Fruit fly (Drosophila melanogaster) whole organism, embryonic: ENCODE results near the gene CG15572.

Source experiments
- ATbp ChIP-seq: fragments of 200-800 bp; sonication (Bioruptor generic); optimal IDR thresholded peaks from 2 replicates; lab custom pipeline; 2017; ENCODE audit warnings: missing biosample characterization, mild to moderate bottlenecking, missing genetic modification characterization, missing genetic modification reagents
- Ada2b ChIP-seq: fragments of 200-800 bp; sonication (Bioruptor generic); IDR thresholded peaks from 2 replicates; pipeline ENCODE4 v1.3.6; 2022; ENCODE audit warnings: missing biosample characterization, missing genetic modification characterization
- CG1024 ChIP-seq: fragments of 200-800 bp; sonication (Bioruptor generic); IDR thresholded peaks from 2 replicates; pipeline ENCODE4 v1.3.6; 2022; ENCODE audit warnings: missing biosample characterization, missing genetic modification characterization
- CG10654 ChIP-seq: fragments of 200-800 bp; sonication (Bioruptor generic); optimal IDR thresholded peaks from 2 replicates; lab custom pipeline; 2016; ENCODE audit warnings: missing biosample characterization, missing genetic modification characterization
- CG12769 ChIP-seq: fragments of 200-800 bp; sonication (Bioruptor generic); optimal IDR thresholded peaks from 2 replicates; lab custom pipeline; 2019; ENCODE audit warnings: missing biosample characterization, mild to moderate bottlenecking, missing genetic modification characterization, moderate library complexity
- CG18599 ChIP-seq: fragments of 200-800 bp; sonication (Bioruptor generic); optimal IDR thresholded peaks from 3 replicates; lab custom pipeline; 2017; ENCODE audit warnings: missing biosample characterization, missing genetic modification characterization, mild to moderate bottlenecking, moderate library complexity, missing genetic modification reagents
- CG2199 ChIP-seq: fragments of 200-800 bp; sonication (Bioruptor generic); IDR thresholded peaks from 3 replicates; pipeline ENCODE4 v1.3.6; 2022; ENCODE audit warnings: missing biosample characterization, missing genetic modification characterization
- CG2202 ChIP-seq: fragments of 200-800 bp; sonication (Bioruptor generic); optimal IDR thresholded peaks from 2 replicates; lab custom pipeline; 2018; ENCODE audit warnings: missing biosample characterization, mild to moderate bottlenecking, missing genetic modification characterization
- CG2678 ChIP-seq: fragments of 200-800 bp; sonication (Bioruptor generic); optimal IDR thresholded peaks from 3 replicates; lab custom pipeline; 2019; ENCODE audit warnings: missing biosample characterization, mild to moderate bottlenecking, missing genetic modification characterization, moderate library complexity
- CG30020 ChIP-seq: fragments of 200-800 bp; optimal IDR thresholded peaks from 2 replicates; lab custom pipeline; 2019; ENCODE audit warnings: missing biosample characterization, mild to moderate bottlenecking, missing genetic modification characterization, moderate library complexity
- CG31388 ChIP-seq: fragments of 200-800 bp; sonication (Bioruptor generic); optimal IDR thresholded peaks from 2 replicates; lab custom pipeline; 2016; ENCODE audit warnings: missing biosample characterization, missing genetic modification characterization
- CG42726 ChIP-seq: fragments of 200-800 bp; sonication (Bioruptor generic); IDR thresholded peaks from 2 replicates; pipeline ENCODE4 v1.3.6; 2022; ENCODE audit warnings: missing biosample characterization, missing genetic modification characterization; ENCODE audit not compliant: partially characterized antibody
- CG4404 ChIP-seq: fragments of 200-800 bp; sonication (Bioruptor generic); IDR thresholded peaks from 2 replicates; pipeline ENCODE4 v1.3.6; 2022; ENCODE audit warnings: missing biosample characterization, missing genetic modification characterization
- CG4854 ChIP-seq: fragments of 200-800 bp; sonication (Bioruptor generic); optimal IDR thresholded peaks from 2 replicates; lab custom pipeline; 2016; ENCODE audit warnings: missing biosample characterization, missing genetic modification characterization, inconsistent platforms
- CG6683 ChIP-seq: fragments of 200-800 bp; sonication (Bioruptor generic); optimal IDR thresholded peaks from 2 replicates; lab custom pipeline; 2017; ENCODE audit warnings: missing biosample characterization, mild to moderate bottlenecking, missing genetic modification characterization, missing genetic modification reagents
- CG9797 ChIP-seq: fragments of 200-800 bp; sonication (Bioruptor generic); optimal IDR thresholded peaks from 3 replicates; lab custom pipeline; 2018; ENCODE audit warnings: missing biosample characterization, mild to moderate bottlenecking, missing genetic modification characterization
- CTCF ChIP-seq: fragments of 200-800 bp; sonication (Bioruptor generic); optimal IDR thresholded peaks from 2 replicates; lab custom pipeline; 2017; ENCODE audit warnings: missing biosample characterization, mild to moderate bottlenecking, missing genetic modification characterization, moderate library complexity
- Chrac-16 ChIP-seq: fragments of 200-800 bp; sonication (Bioruptor generic); optimal IDR thresholded peaks from 3 replicates; lab custom pipeline; 2016; ENCODE audit warnings: missing biosample characterization, missing genetic modification characterization
- Eip74EF ChIP-seq, 2 experiments: fragments of 200-800 bp in 1 of 2; fragments of >200 bp in 1 of 2; sonication (Bioruptor generic) in 1 of 2; optimal IDR thresholded peaks; 2 replicates each; lab custom pipeline; 2017 to 2019; ENCODE audit warnings: missing biosample characterization in 2 of 2, missing genetic modification characterization in 2 of 2, mild to moderate bottlenecking in 1 of 2, moderate library complexity in 1 of 2
- Hmr ChIP-seq: fragments of 200-800 bp; sonication (Bioruptor generic); optimal IDR thresholded peaks from 3 replicates; lab custom pipeline; 2017; ENCODE audit warnings: mild to moderate bottlenecking, missing biosample characterization, missing genetic modification reagents, missing genetic modification characterization
- Hmx ChIP-seq: fragments of 200-800 bp; sonication (Bioruptor generic); optimal IDR thresholded peaks from 2 replicates; lab custom pipeline; 2016; ENCODE audit warnings: missing biosample characterization, missing genetic modification characterization
- Hr78 ChIP-seq, 2 experiments: fragments of 200-800 bp in 1 of 2; fragments of >200 bp in 1 of 2; sonication (Bioruptor generic) in 1 of 2; optimal IDR thresholded peaks; 2 replicates each; lab custom pipeline; 2017 to 2019; ENCODE audit warnings: missing biosample characterization in 2 of 2, missing genetic modification characterization in 2 of 2, mild to moderate bottlenecking in 1 of 2, moderate library complexity in 1 of 2
- Med ChIP-seq: fragments of 200-800 bp; sonication (Bioruptor generic); peaks from one replicate; lab custom pipeline; 2016; ENCODE audit warnings: missing biosample characterization, missing genetic modification characterization, mild to moderate bottlenecking, inconsistent platforms, moderate library complexity
- Xbp1 ChIP-seq: fragments of 200-800 bp; sonication (Bioruptor generic); optimal IDR thresholded peaks from 3 replicates; lab custom pipeline; 2016; ENCODE audit warnings: missing biosample characterization, mild to moderate bottlenecking, missing genetic modification characterization
- ab ChIP-seq: fragments of 200-800 bp; sonication (Bioruptor generic); optimal IDR thresholded peaks from 2 replicates; lab custom pipeline; 2016; ENCODE audit warnings: missing biosample characterization, missing genetic modification characterization
- ash1 ChIP-seq: fragments of 200-800 bp; sonication (Bioruptor generic); optimal IDR thresholded peaks from 2 replicates; lab custom pipeline; 2018; ENCODE audit warnings: missing biosample characterization, mild to moderate bottlenecking, missing genetic modification characterization
- bab2 ChIP-seq: fragments of 200-800 bp; sonication (Bioruptor generic); optimal IDR thresholded peaks from 2 replicates; lab custom pipeline; 2016; ENCODE audit warnings: missing biosample characterization, missing genetic modification characterization
- bsh ChIP-seq, 2 experiments: fragments of 200-800 bp; sonication (Bioruptor generic); optimal IDR thresholded peaks; 2 replicates each; lab custom pipeline; 2017 to 2018; ENCODE audit warnings: mild to moderate bottlenecking in 2 of 2, missing biosample characterization in 2 of 2, missing genetic modification characterization in 2 of 2, moderate library complexity in 1 of 2
- croc ChIP-seq: fragments of 200-800 bp; sonication (Bioruptor generic); conservative IDR thresholded peaks from 3 replicates; pipeline ENCODE4 v1.3.6; 2022; ENCODE audit warnings: missing biosample characterization, missing genetic modification characterization
- danr ChIP-seq: fragments of 200-800 bp; sonication (Bioruptor generic); IDR thresholded peaks from 2 replicates; pipeline ENCODE4 v1.3.6; 2022; ENCODE audit warnings: missing biosample characterization, missing genetic modification characterization
- dati ChIP-seq: fragments of 200-800 bp; sonication (Bioruptor generic); IDR thresholded peaks from 2 replicates; pipeline ENCODE4 v1.3.6; 2022; ENCODE audit warnings: missing biosample characterization, missing genetic modification characterization
- fu2 ChIP-seq: fragments of 200-800 bp; sonication (Bioruptor generic); optimal IDR thresholded peaks from 2 replicates; lab custom pipeline; 2016; ENCODE audit warnings: missing biosample characterization, missing genetic modification characterization
- gsb-n ChIP-seq: fragments of 200-800 bp; sonication (Bioruptor generic); optimal IDR thresholded peaks from 3 replicates; lab custom pipeline; 2018; ENCODE audit warnings: missing biosample characterization, mild to moderate bottlenecking, missing genetic modification characterization
- hbn ChIP-seq: fragments of 200-800 bp; sonication (Bioruptor generic); IDR thresholded peaks from 2 replicates; pipeline ENCODE4 v1.3.6; 2022; ENCODE audit warnings: missing biosample characterization, missing genetic modification characterization; ENCODE audit not compliant: partially characterized antibody
- insv ChIP-seq, 2 experiments: fragments of 200-800 bp; sonication (Bioruptor generic); optimal IDR thresholded peaks; 3 replicates each; lab custom pipeline; 2016 to 2018; ENCODE audit warnings: missing biosample characterization in 2 of 2, missing genetic modification characterization in 2 of 2
- lab ChIP-seq: fragments of 200-800 bp; sonication (Bioruptor generic); optimal IDR thresholded peaks from 3 replicates; lab custom pipeline; 2017; ENCODE audit warnings: missing biosample characterization, missing genetic modification characterization, mild to moderate bottlenecking, moderate library complexity, missing genetic modification reagents
- ro ChIP-seq: fragments of 200-800 bp; sonication (Bioruptor generic); IDR thresholded peaks from 2 replicates; pipeline ENCODE4 v1.3.6; 2022; ENCODE audit warnings: missing biosample characterization, missing genetic modification characterization
- sens ChIP-seq: fragments of 200-800 bp; sonication (Bioruptor generic); peaks from one replicate; lab custom pipeline; 2016; ENCODE audit warnings: missing biosample characterization, missing genetic modification characterization
- z ChIP-seq: fragments of 200-800 bp; sonication (Bioruptor generic); IDR thresholded peaks from 3 replicates; pipeline ENCODE4 v1.3.6; 2022; ENCODE audit warnings: missing biosample characterization, missing genetic modification characterization
- zfh1 ChIP-seq: fragments of 200-800 bp; sonication (Bioruptor generic); IDR thresholded peaks from 3 replicates; pipeline ENCODE4 v1.3.6; 2022; ENCODE audit warnings: missing biosample characterization, missing genetic modification characterization

Gene CG15572

dm6 chrX:4293418-4293817 lies 24.9 kb downstream of the CG15572 start (continued):
- TF ChIP-seq CG30020 (no peak), CTCF (GFP tag; lab: Kevin White, UChicago) (peak; percentile 80)
- TF ChIP-seq, all 482 proteins: peak for 3

- no peak for TF ChIP-seq Hmx (GFP tag; lab: Kevin White, UChicago)
- TF ChIP-seq fu2: no peak
- no peak for TF ChIP-seq dati (GFP tag; lab: Robert Waterston, UW)
- no peak for TF ChIP-seq Ada2b
- no peak for TF ChIP-seq croc
- no peak for TF ChIP-seq CG18599 (GFP tag; lab: Kevin White, UChicago)
- no peak for TF ChIP-seq bsh (GFP tag; optimal IDR thresholded peaks at IDR 0.05; lab: Kevin White, UChicago)
- TF ChIP-seq CG6683 (GFP tag; lab: Kevin White, UChicago): no peak
- no peak for TF ChIP-seq ash1 (GFP tag; lab: Kevin White, UChicago)
- no peak for TF ChIP-seq CG31388
- TF ChIP-seq Hmr (GFP tag; lab: Kevin White, UChicago): no peak
- TF ChIP-seq CG12769 (tag; lab: Kevin White, UChicago): no peak
- TF ChIP-seq Hr78 (GFP tag; optimal IDR thresholded peaks at IDR 0.05; lab: Kevin White, UChicago): no peak
- no peak for TF ChIP-seq Xbp1 (GFP tag; lab: Kevin White, UChicago)
- TF ChIP-seq insv (GFP tag; optimal IDR thresholded peaks at IDR 0.05; lab: Kevin White, UChicago): no peak
- TF ChIP-seq CG2199 (GFP tag; lab: Robert Waterston, UW): no peak
- TF ChIP-seq gsb-n (tag; lab: Kevin White, UChicago): no peak
- TF ChIP-seq CG2678 (tag; lab: Kevin White, UChicago): no peak
- no peak for TF ChIP-seq Eip74EF (GFP tag; optimal IDR thresholded peaks at IDR 0.05; lab: Kevin White, UChicago)
- no peak for TF ChIP-seq CG10654 (GFP tag; lab: Kevin White, UChicago)
- TF ChIP-seq, all 482 proteins: peak for 0
Measured at dm6 chrX:4302246-4302645, 33.7 kb downstream of the CG15572 start, which contains the start of gene CG12692. TSS of gene CG12692 (minus strand) at chrX:4302346.

dm6 chrX:4305980-4306379 lies 37.5 kb downstream of the CG15572 start:
- peak; percentile 76 for TF ChIP-seq Med (GFP tag; lab: Kevin White, UChicago)
- TF ChIP-seq danr (GFP tag; lab: Robert Waterston, UW): no peak
- peak; percentile 25 for TF ChIP-seq lab
- TF ChIP-seq sens (GFP tag; lab: Kevin White, UChicago): peak; percentile 27
- no peak for TF ChIP-seq CG2202 (tag; lab: Kevin White, UChicago)
- 0 out of 3 replicates have a peak, but pooled peaks have one; percentile 17 for TF ChIP-seq zfh1 (GFP tag; lab: Robert Waterston, UW)
- TF ChIP-seq ATbp (GFP tag; lab: Kevin White, UChicago): peak; percentile 41
- TF ChIP-seq CG1024 (GFP tag; lab: Robert Waterston, UW): peak; percentile 50; the same call in 1 of the 2 replicates

- no peak for TF ChIP-seq Chrac-16 (GFP tag; lab: Kevin White, UChicago)
- TF ChIP-seq CG9797 (GFP tag; lab: Kevin White, UChicago): no peak
- no peak for TF ChIP-seq CG4854 (GFP tag; lab: Kevin White, UChicago)
- no peak for TF ChIP-seq bab2
- TF ChIP-seq bsh (GFP tag; optimal IDR thresholded peaks at IDR 0.05; lab: Kevin White, UChicago): no peak
- TF ChIP-seq z (GFP tag; lab: Robert Waterston, UW): no peak
- TF ChIP-seq ab: no peak
- no peak for TF ChIP-seq hbn
- no peak for TF ChIP-seq ro (GFP tag; lab: Robert Waterston, UW)
- no peak for TF ChIP-seq CG42726 (GFP tag; lab: Robert Waterston, UW)
- no peak for TF ChIP-seq gsb-n (tag; lab: Kevin White, UChicago)
- TF ChIP-seq CG4404 (GFP tag; lab: Robert Waterston, UW): no peak
- TF ChIP-seq, all 482 proteins: peak for 0
Measured at dm6 chrX:4311699-4312098, 43.2 kb downstream of the CG15572 start, which contains the start of gene CG15579. TSS of gene CG15579 (minus strand) at chrX:4311799.
